Fruit fly (Drosophila melanogaster) whole organism, embryonic: ENCODE results near the gene E2f1.

Experiments
- ATbp ChIP-seq: fragments of 200-800 bp; sonication (Bioruptor generic); optimal IDR thresholded peaks from 2 replicates; lab custom pipeline; 2017; ENCODE audit warnings: missing biosample characterization, mild to moderate bottlenecking, missing genetic modification characterization, missing genetic modification reagents
- Ada2b ChIP-seq: fragments of 200-800 bp; sonication (Bioruptor generic); IDR thresholded peaks from 2 replicates; pipeline ENCODE4 v1.3.6; 2022; ENCODE audit warnings: missing biosample characterization, missing genetic modification characterization
- Adf1 ChIP-seq: fragments of 200-800 bp; sonication (Bioruptor generic); IDR thresholded peaks from 2 replicates; pipeline ENCODE4 v1.3.6; 2022; ENCODE audit warnings: missing biosample characterization, missing genetic modification characterization
- CG1024 ChIP-seq: fragments of 200-800 bp; sonication (Bioruptor generic); IDR thresholded peaks from 2 replicates; pipeline ENCODE4 v1.3.6; 2022; ENCODE audit warnings: missing biosample characterization, missing genetic modification characterization
- CG10274 ChIP-seq: fragments of 200-800 bp; sonication (Bioruptor generic); optimal IDR thresholded peaks from 3 replicates; lab custom pipeline; 2017; ENCODE audit warnings: missing biosample characterization, mild to moderate bottlenecking, missing genetic modification characterization
- CG10321 ChIP-seq: fragments of 200-800 bp; sonication (Bioruptor generic); IDR thresholded peaks from 2 replicates; pipeline ENCODE4 v1.3.6; 2022; ENCODE audit warnings: missing biosample characterization, missing genetic modification characterization
- CG11398 ChIP-seq: fragments of 200-800 bp; sonication (Bioruptor generic); optimal IDR thresholded peaks from 2 replicates; lab custom pipeline; 2016; ENCODE audit warnings: missing biosample characterization, missing genetic modification characterization
- CG12104 ChIP-seq: fragments of 200-800 bp; sonication (Bioruptor generic); optimal IDR thresholded peaks from 3 replicates; lab custom pipeline; 2016; ENCODE audit warnings: missing biosample characterization, missing genetic modification characterization
- CG16813 ChIP-seq: fragments of 200-800 bp; sonication (Bioruptor generic); IDR thresholded peaks from 3 replicates; pipeline ENCODE4 v1.3.6; 2022; ENCODE audit warnings: missing biosample characterization, missing genetic modification characterization; ENCODE audit not compliant: partially characterized antibody
- CG17385 ChIP-seq: fragments of 200-800 bp; sonication (Bioruptor generic); optimal IDR thresholded peaks from 3 replicates; lab custom pipeline; 2018; ENCODE audit warnings: missing biosample characterization, mild to moderate bottlenecking, missing genetic modification characterization
- CG3838 ChIP-seq: fragments of 200-800 bp; sonication (Bioruptor generic); optimal IDR thresholded peaks from 3 replicates; lab custom pipeline; 2016; ENCODE audit warnings: missing biosample characterization, missing genetic modification characterization
- CG4730 ChIP-seq: fragments of 200-800 bp; sonication (Bioruptor generic); IDR thresholded peaks from 2 replicates; pipeline ENCODE4 v1.3.6; 2022; ENCODE audit warnings: missing biosample characterization, missing genetic modification characterization
- CG6683 ChIP-seq: fragments of 200-800 bp; sonication (Bioruptor generic); optimal IDR thresholded peaks from 2 replicates; lab custom pipeline; 2017; ENCODE audit warnings: missing biosample characterization, mild to moderate bottlenecking, missing genetic modification characterization, missing genetic modification reagents
- CG9817 ChIP-seq: fragments of 200-800 bp; sonication (Bioruptor generic); optimal IDR thresholded peaks from 2 replicates; lab custom pipeline; 2018; ENCODE audit warnings: missing biosample characterization, mild to moderate bottlenecking, missing genetic modification characterization, moderate library complexity
- Chrac-16 ChIP-seq: fragments of 200-800 bp; sonication (Bioruptor generic); optimal IDR thresholded peaks from 3 replicates; lab custom pipeline; 2016; ENCODE audit warnings: missing biosample characterization, missing genetic modification characterization
- Dek ChIP-seq: fragments of 200-800 bp; sonication (Bioruptor generic); optimal IDR thresholded peaks from 3 replicates; lab custom pipeline; 2019; ENCODE audit warnings: missing biosample characterization, mild to moderate bottlenecking, missing genetic modification characterization, moderate library complexity
- Dll ChIP-seq: fragments of 200-800 bp; sonication (Bioruptor generic); IDR thresholded peaks from 4 replicates; pipeline ENCODE4 v1.3.6; 2022; ENCODE audit warnings: missing biosample characterization, missing genetic modification characterization; ENCODE audit not compliant: partially characterized antibody
- Dp ChIP-seq: fragments of 200-800 bp; sonication (Bioruptor generic); optimal IDR thresholded peaks from 2 replicates; lab custom pipeline; 2018; ENCODE audit warnings: missing biosample characterization, mild to moderate bottlenecking, missing genetic modification characterization, moderate library complexity
- Elba2 ChIP-seq: fragments of 200-800 bp; sonication (Bioruptor generic); optimal IDR thresholded peaks from 3 replicates; lab custom pipeline; 2016; ENCODE audit warnings: missing biosample characterization, missing genetic modification characterization
- Gug ChIP-seq: fragments of 200-800 bp; sonication (Bioruptor generic); IDR thresholded peaks from 4 replicates; pipeline ENCODE4 v1.3.6; 2022; ENCODE audit warnings: missing biosample characterization, missing genetic modification characterization
- H2.0 ChIP-seq: fragments of 200-800 bp; sonication (Bioruptor generic); IDR thresholded peaks from 2 replicates; pipeline ENCODE4 v1.3.6; 2022; ENCODE audit warnings: missing biosample characterization, missing genetic modification characterization
- Hr78 ChIP-seq, 2 experiments: fragments of 200-800 bp in 1 of 2; fragments of >200 bp in 1 of 2; sonication (Bioruptor generic) in 1 of 2; optimal IDR thresholded peaks; 2 replicates each; lab custom pipeline; 2017 to 2019; ENCODE audit warnings: missing biosample characterization in 2 of 2, missing genetic modification characterization in 2 of 2, mild to moderate bottlenecking in 1 of 2, moderate library complexity in 1 of 2
- NfI ChIP-seq: fragments of 200-800 bp; sonication (Bioruptor generic); optimal IDR thresholded peaks from 3 replicates; lab custom pipeline; 2018; ENCODE audit warnings: missing biosample characterization, mild to moderate bottlenecking, missing genetic modification characterization, moderate library complexity
- Sox100B ChIP-seq: fragments of 200-800 bp; sonication (Bioruptor generic); optimal IDR thresholded peaks from 3 replicates; lab custom pipeline; 2018; ENCODE audit warnings: missing biosample characterization, mild to moderate bottlenecking, missing genetic modification characterization
- TFAM ChIP-seq: fragments of 200-800 bp; sonication (Bioruptor generic); optimal IDR thresholded peaks from 2 replicates; lab custom pipeline; 2017; ENCODE audit warnings: missing biosample characterization, missing genetic modification characterization, inconsistent platforms
- bowl ChIP-seq: fragments of 200-800 bp; sonication (Bioruptor generic); IDR thresholded peaks from 2 replicates; pipeline ENCODE4 v1.3.6; 2022; ENCODE audit warnings: missing biosample characterization, missing genetic modification characterization
- cato ChIP-seq: fragments of 200-800 bp; sonication (Bioruptor generic); optimal IDR thresholded peaks from 2 replicates; lab custom pipeline; 2016; ENCODE audit warnings: missing biosample characterization, missing genetic modification characterization, borderline replicate concordance
- chif ChIP-seq, 2 experiments: fragments of 200-800 bp; sonication (Bioruptor generic); optimal IDR thresholded peaks; 3 replicates each; lab custom pipeline; 2016; ENCODE audit warnings: missing biosample characterization in 2 of 2, missing genetic modification characterization in 2 of 2
- chn ChIP-seq: fragments of 200-800 bp; sonication (Bioruptor generic); optimal IDR thresholded peaks from 2 replicates; lab custom pipeline; 2016; ENCODE audit warnings: missing biosample characterization, missing genetic modification characterization
- crp ChIP-seq, 2 experiments: fragments of 200-800 bp; sonication (Bioruptor generic); optimal IDR thresholded peaks; 2 replicates in 1 of 2; 3 replicates in 1 of 2; lab custom pipeline; 2017; ENCODE audit warnings: missing biosample characterization in 2 of 2, missing genetic modification characterization in 2 of 2, mild to moderate bottlenecking in 1 of 2, moderate library complexity in 1 of 2
- da ChIP-seq: fragments of 200-800 bp; sonication (Bioruptor generic); optimal IDR thresholded peaks from 2 replicates; lab custom pipeline; 2016; ENCODE audit warnings: missing biosample characterization, missing genetic modification characterization
- ems ChIP-seq: fragments of 200-800 bp; sonication (Bioruptor generic); optimal IDR thresholded peaks from 3 replicates; lab custom pipeline; 2016; ENCODE audit warnings: missing biosample characterization, missing genetic modification characterization
- inv ChIP-seq: fragments of 200-800 bp; sonication (Bioruptor generic); IDR thresholded peaks from 2 replicates; pipeline ENCODE4 v1.3.6; 2022; ENCODE audit warnings: missing biosample characterization, missing genetic modification characterization; ENCODE audit not compliant: partially characterized antibody
- jing ChIP-seq: fragments of 200-800 bp; sonication (Bioruptor generic); optimal IDR thresholded peaks from 2 replicates; lab custom pipeline; 2018; ENCODE audit warnings: missing biosample characterization, mild to moderate bottlenecking, missing genetic modification characterization
- klu ChIP-seq: fragments of 200-800 bp; sonication (Bioruptor generic); IDR thresholded peaks from 2 replicates; pipeline ENCODE4 v1.3.6; 2022; ENCODE audit warnings: missing biosample characterization, missing genetic modification characterization
- mld ChIP-seq: fragments of 200-800 bp; sonication (Bioruptor generic); IDR thresholded peaks from 3 replicates; pipeline ENCODE4 v1.3.6; 2022; ENCODE audit warnings: missing biosample characterization, missing genetic modification characterization; ENCODE audit not compliant: partially characterized antibody
- nerfin-1 ChIP-seq: fragments of 200-800 bp; sonication (Bioruptor generic); optimal IDR thresholded peaks from 3 replicates; lab custom pipeline; 2019; ENCODE audit warnings: missing biosample characterization, mild to moderate bottlenecking, missing genetic modification characterization, moderate library complexity
- oc ChIP-seq: fragments of 200-800 bp; sonication (Bioruptor generic); optimal IDR thresholded peaks from 2 replicates; lab custom pipeline; 2018; ENCODE audit warnings: missing biosample characterization, mild to moderate bottlenecking, missing genetic modification characterization, moderate library complexity
- odd ChIP-seq: fragments of 200-800 bp; sonication (Bioruptor generic); optimal IDR thresholded peaks from 2 replicates; lab custom pipeline; 2017; ENCODE audit warnings: missing biosample characterization, mild to moderate bottlenecking, missing genetic modification characterization
- onecut ChIP-seq: fragments of 200-800 bp; sonication (Bioruptor generic); IDR thresholded peaks from 2 replicates; pipeline ENCODE4 v1.3.6; 2022; ENCODE audit warnings: missing biosample characterization, missing genetic modification characterization
- pita ChIP-seq: fragments of 200-800 bp; sonication (Bioruptor generic); optimal IDR thresholded peaks from 2 replicates; lab custom pipeline; 2017; ENCODE audit warnings: missing biosample characterization, mild to moderate bottlenecking, missing genetic modification characterization
- row ChIP-seq: fragments of 200-800 bp; sonication (Bioruptor generic); IDR thresholded peaks from 3 replicates; pipeline ENCODE4 v1.3.6; 2022; ENCODE audit warnings: missing biosample characterization, missing genetic modification characterization
- schlank ChIP-seq: fragments of 200-800 bp; sonication (Bioruptor generic); optimal IDR thresholded peaks from 2 replicates; lab custom pipeline; 2018; ENCODE audit warnings: missing biosample characterization, mild to moderate bottlenecking, missing genetic modification characterization
- sens ChIP-seq: fragments of 200-800 bp; sonication (Bioruptor generic); peaks from one replicate; lab custom pipeline; 2016; ENCODE audit warnings: missing biosample characterization, missing genetic modification characterization
- sim ChIP-seq: fragments of 200-800 bp; sonication (Bioruptor generic); IDR thresholded peaks from 2 replicates; pipeline ENCODE4 v1.3.6; 2022; ENCODE audit warnings: missing biosample characterization, missing genetic modification characterization
- sqz ChIP-seq: fragments of 200-800 bp; sonication (Bioruptor generic); optimal IDR thresholded peaks from 3 replicates; lab custom pipeline; 2018; ENCODE audit warnings: missing biosample characterization, mild to moderate bottlenecking, missing genetic modification characterization
- ssp ChIP-seq: fragments of 200-800 bp; sonication (Bioruptor generic); IDR thresholded peaks from 2 replicates; pipeline ENCODE4 v1.3.6; 2022; ENCODE audit warnings: missing biosample characterization, missing genetic modification characterization
- toy ChIP-seq: fragments of 200-800 bp; sonication (Bioruptor generic); IDR thresholded peaks from 2 replicates; pipeline ENCODE4 v1.3.6; 2022; ENCODE audit warnings: missing biosample characterization, missing genetic modification characterization
- usp ChIP-seq: fragments of >200 bp; optimal IDR thresholded peaks from 2 replicates; lab custom pipeline; 2017; ENCODE audit warnings: missing biosample characterization, missing genetic modification characterization
- wdn ChIP-seq: fragments of 200-800 bp; sonication (Bioruptor generic); IDR thresholded peaks from 2 replicates; pipeline ENCODE4 v1.3.6; 2022; ENCODE audit warnings: missing biosample characterization, missing genetic modification characterization
- zfh2 ChIP-seq: fragments of 200-800 bp; sonication (Bioruptor generic); optimal IDR thresholded peaks from 2 replicates; lab custom pipeline; 2016; ENCODE audit warnings: missing biosample characterization, missing genetic modification characterization

E2f1 gene

DNA sequence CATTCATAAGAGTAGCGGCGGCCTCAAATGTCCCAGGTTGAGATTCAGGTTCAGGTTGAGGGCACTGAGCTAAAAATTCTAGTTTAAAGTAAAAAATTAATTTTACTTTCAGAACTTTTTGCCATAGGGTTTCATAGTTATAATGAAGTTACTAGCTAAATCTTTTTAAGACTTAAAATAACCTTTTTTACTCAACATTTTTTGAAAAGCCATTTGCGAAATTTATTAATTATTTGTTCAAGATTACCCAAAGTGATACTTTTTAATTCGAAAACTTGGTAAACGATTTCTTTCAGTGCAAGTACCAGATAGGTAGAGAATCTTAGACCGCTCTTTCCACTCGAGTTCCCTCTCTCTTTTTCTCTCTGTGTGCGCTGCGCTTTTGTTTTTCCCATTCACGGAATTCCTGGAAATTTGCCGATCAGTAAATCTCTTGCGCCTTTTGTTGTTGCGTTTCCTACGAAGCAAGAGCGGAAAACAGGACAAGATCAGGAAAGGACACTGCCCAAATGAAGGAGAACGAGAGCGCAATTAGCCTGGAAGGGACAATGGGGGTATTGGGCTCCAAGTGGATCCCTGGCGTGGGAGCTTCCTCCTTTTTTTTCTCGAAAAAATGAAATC is 19.0 kb downstream of the E2f1 start (continued):
- no peak for TF ChIP-seq Adf1 (GFP tag; lab: Robert Waterston, UW)
- TF ChIP-seq toy (GFP tag; lab: Robert Waterston, UW), result no peak
- TF ChIP-seq Chrac-16 (GFP tag; lab: Kevin White, UChicago), result peak; percentile 64
- no peak for TF ChIP-seq Dll (GFP tag; lab: Robert Waterston, UW)
- TF ChIP-seq Sox100B (GFP tag; lab: Kevin White, UChicago), result peak; percentile 57
- TF ChIP-seq CG1024 (GFP tag; lab: Robert Waterston, UW), result no peak
- no peak for TF ChIP-seq Dp (GFP tag; lab: Kevin White, UChicago)
- no peak for TF ChIP-seq Ada2b (GFP tag; lab: Robert Waterston, UW)
- TF ChIP-seq CG17385, result no peak
- no peak for TF ChIP-seq usp
- peak; percentile 47 for TF ChIP-seq onecut
- TF ChIP-seq mld, result no peak
- TF ChIP-seq wdn (GFP tag; lab: Robert Waterston, UW), result no peak
- 0 out of 2 replicates have a peak, but pooled peaks have one; percentile 29 for TF ChIP-seq ssp (GFP tag; lab: Robert Waterston, UW)
- TF ChIP-seq chn (GFP tag; lab: Kevin White, UChicago), result peak; percentile 45
- TF ChIP-seq oc (tag; lab: Kevin White, UChicago), result no peak
- no peak for TF ChIP-seq NfI (GFP tag; lab: Kevin White, UChicago)
- TF ChIP-seq da (GFP tag; lab: Kevin White, UChicago), result no peak
- TF ChIP-seq CG10274, result no peak
- no peak for TF ChIP-seq TFAM (GFP tag; lab: Kevin White, UChicago)
- TF ChIP-seq Hr78 (GFP tag; optimal IDR thresholded peaks at IDR 0.05; lab: Kevin White, UChicago), result no peak
- TF ChIP-seq CG6683 (GFP tag; lab: Kevin White, UChicago), result no peak
- TF ChIP-seq row (GFP tag; lab: Robert Waterston, UW), result peak; percentile 75
- no peak for TF ChIP-seq Dek (tag; lab: Kevin White, UChicago)
- TF ChIP-seq chif (GFP tag; optimal IDR thresholded peaks at IDR 0.05; lab: Kevin White, UChicago), result peak; percentile 58 to 86
- TF ChIP-seq CG16813 (GFP tag; lab: Robert Waterston, UW), result no peak
- peak; percentile 71 for TF ChIP-seq Elba2 (GFP tag; lab: Kevin White, UChicago)
- TF ChIP-seq sqz, result peak; percentile 24
- no peak for TF ChIP-seq jing
- no peak for TF ChIP-seq ems (GFP tag; lab: Kevin White, UChicago)
- TF ChIP-seq sens (GFP tag; lab: Kevin White, UChicago), result peak; percentile 95
- TF ChIP-seq CG11398, result no peak
- no peak for TF ChIP-seq ATbp
- TF ChIP-seq CG12104 (GFP tag; lab: Kevin White, UChicago), result peak; percentile 40
- no peak for TF ChIP-seq inv (GFP tag; lab: Robert Waterston, UW)
- TF ChIP-seq CG4730 (GFP tag; lab: Robert Waterston, UW), result no peak
- no peak for TF ChIP-seq CG9817 (tag; lab: Kevin White, UChicago)
- TF ChIP-seq H2.0 (GFP tag; lab: Robert Waterston, UW), result no peak
- TF ChIP-seq zfh2, result no peak
- no peak for TF ChIP-seq klu (GFP tag; lab: Robert Waterston, UW)
- TF ChIP-seq nerfin-1 (tag; lab: Kevin White, UChicago), result peak; percentile 59
- TF ChIP-seq sim (GFP tag; lab: Robert Waterston, UW), result no peak
- TF ChIP-seq CG10321 (GFP tag; lab: Robert Waterston, UW), result no peak
- peak; percentile 37 for TF ChIP-seq cato
- TF ChIP-seq CG3838, result no peak
- no peak for TF ChIP-seq pita (GFP tag; lab: Kevin White, UChicago)
- TF ChIP-seq odd (GFP tag; lab: Kevin White, UChicago), result peak; percentile 9
- no peak for TF ChIP-seq bowl (GFP tag; lab: Robert Waterston, UW)
- no peak for TF ChIP-seq schlank (tag; lab: Kevin White, UChicago)
- no peak for TF ChIP-seq Gug (GFP tag; lab: Robert Waterston, UW)
- TF ChIP-seq crp (GFP tag; optimal IDR thresholded peaks at IDR 0.05; lab: Kevin White, UChicago), result peak in 1 of 2 experiments; percentile 6
